Worm (Caenorhabditis elegans): ENCODE measurements around the gene cyp-13A5.

cyp-13A5 gene

DNA sequence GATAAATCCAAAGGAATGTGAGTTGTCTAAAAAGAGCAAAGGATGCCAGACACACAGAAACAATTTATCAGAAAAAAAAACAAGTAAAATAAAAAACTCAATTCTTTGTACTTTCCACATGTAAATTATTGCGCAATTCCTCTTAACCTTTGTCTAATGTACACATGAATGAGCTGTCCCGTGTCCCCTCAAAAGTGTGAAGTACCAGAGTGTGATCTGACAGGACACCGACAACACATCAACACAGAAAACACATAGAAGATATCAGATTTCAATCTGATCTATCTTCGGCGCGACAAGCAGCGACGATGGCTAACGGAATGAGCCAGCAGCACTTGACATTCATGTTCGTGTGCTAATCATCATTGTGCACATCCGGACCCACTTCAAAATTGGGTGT lies 28.3 kb upstream of the cyp-13A5 start:
- TF ChIP-seq xnd-1 (tag; optimal IDR thresholded peaks at IDR 0.05) = no peak
- TF ChIP-seq cebp-2 (GFP tag; IDR thresholded peaks at IDR 0.05) = no peak
- TF ChIP-seq snpc-1.1 (tag; optimal IDR thresholded peaks at IDR 0.05; ENCODE audit: insufficient read depth) = no peak
- no peak for TF ChIP-seq madf-6 (GFP tag; IDR thresholded peaks at IDR 0.05)
- no peak for TF ChIP-seq lsl-1 (GFP tag; optimal IDR thresholded peaks at IDR 0.05)
- no peak for TF ChIP-seq dpl-1 (GFP tag; optimal IDR thresholded peaks at IDR 0.05)

DNA sequence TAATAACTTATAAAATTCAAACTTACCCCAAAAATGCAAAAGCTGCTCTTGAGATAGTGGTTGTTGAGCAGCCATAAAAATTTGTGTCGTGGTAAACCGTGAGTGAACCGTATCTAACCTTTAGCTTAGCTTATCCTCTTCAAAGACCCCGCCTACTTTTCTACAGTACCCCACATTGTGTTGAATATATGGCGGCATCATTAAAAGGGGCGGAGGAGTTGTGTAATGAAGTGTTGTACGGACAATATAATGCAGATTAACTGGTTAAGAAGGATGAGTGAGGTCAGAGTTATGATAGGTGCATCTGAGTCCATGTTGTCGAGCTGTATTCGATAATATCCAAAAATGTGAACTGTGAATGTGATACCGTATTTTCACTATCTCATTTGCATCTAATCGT lies 27.7 kb upstream of the cyp-13A5 start, which contains the start of gene eyg-1:
Gene eyg-1 (minus strand): TSS at position 101 of the 400 bp plus-strand sequence.
- TF ChIP-seq ceh-58 (GFP tag; IDR thresholded peaks at IDR 0.05) = no peak
- no peak for TF ChIP-seq atf-7 (tag; optimal IDR thresholded peaks at IDR 0.05)
- no peak for TF ChIP-seq mes-4 (tag; optimal IDR thresholded peaks at IDR 0.05)
- TF ChIP-seq hmg-20 (GFP tag; IDR thresholded peaks at IDR 0.05) = no peak
- no peak for TF ChIP-seq let-526 (GFP tag; IDR thresholded peaks at IDR 0.05)
- no peak for TF ChIP-seq F55B11.4 (tag; optimal IDR thresholded peaks at IDR 0.05; ENCODE audit: borderline replicate concordance, insufficient read depth)
- no peak for TF ChIP-seq sea-2 (GFP tag; IDR thresholded peaks at IDR 0.05)
- no peak for TF ChIP-seq mxl-1 (tag; optimal IDR thresholded peaks at IDR 0.05)
- no peak for TF ChIP-seq madf-10 (tag; optimal IDR thresholded peaks at IDR 0.05)
- no peak for TF ChIP-seq F23B12.7 (tag; optimal IDR thresholded peaks at IDR 0.05; ENCODE audit: insufficient read depth)
- TF ChIP-seq F57C9.4 (tag; optimal IDR thresholded peaks at IDR 0.05) = no peak
- TF ChIP-seq Y67H2A.10 (GFP tag; conservative IDR thresholded peaks at IDR 0.05) = no peak

DNA sequence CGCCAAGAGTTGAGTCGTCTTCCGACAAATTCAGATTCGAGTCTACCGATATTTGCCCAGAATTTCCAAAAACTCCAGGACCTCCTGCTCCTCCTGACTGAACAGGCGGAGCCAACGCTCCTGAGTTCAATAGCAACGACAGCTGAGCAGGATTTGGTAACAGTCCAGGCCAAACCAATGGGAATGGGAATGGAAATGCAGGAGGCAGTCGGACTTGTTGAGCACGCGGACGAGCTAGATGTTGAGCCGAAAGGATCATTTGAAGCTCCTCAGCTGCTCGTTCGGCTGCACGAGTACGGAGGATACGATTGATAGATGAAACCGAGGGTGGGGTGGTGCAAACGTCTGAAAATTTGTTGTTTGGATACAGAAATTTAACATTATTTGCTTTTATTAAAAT lies 26.8 kb upstream of the cyp-13A5 start:
- TF ChIP-seq F22D6.2 (tag; optimal IDR thresholded peaks at IDR 0.05) (no peak), zfh-2 (GFP tag; conservative IDR thresholded peaks at IDR 0.05) (0 out of 2 replicates have a peak, but pooled peaks have one; percentile 16), madf-3 (GFP tag; IDR thresholded peaks at IDR 0.05) (no peak), mel-28 (tag; optimal IDR thresholded peaks at IDR 0.05; ENCODE audit: borderline replicate concordance) (no peak)

DNA sequence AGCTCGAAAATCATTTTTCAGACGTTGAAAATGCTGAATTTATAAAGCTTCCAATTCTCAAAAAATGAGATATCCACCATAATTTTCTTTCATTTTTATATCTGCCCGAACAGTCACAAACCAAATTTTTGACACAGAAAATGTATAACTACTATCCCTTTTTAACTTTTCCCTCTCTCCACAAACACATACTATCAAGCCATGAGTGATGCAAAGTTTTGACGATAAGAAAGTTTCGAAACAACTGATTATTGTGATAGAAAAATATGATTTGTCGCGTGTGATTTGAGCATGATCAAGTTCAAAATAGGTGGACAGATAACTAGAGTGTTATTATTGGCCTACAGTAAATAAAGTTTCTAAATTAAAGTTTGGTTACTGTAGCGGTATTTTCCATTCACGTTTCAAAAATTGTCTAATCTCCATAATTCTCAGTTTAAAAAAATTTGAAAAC lies 7.4 kb upstream of the cyp-13A5 start, which contains the start of gene cyp-13A8:
Gene cyp-13A8 (minus strand): TSS at position 51 of the 454 bp plus-strand sequence.
- TF ChIP-seq nhr-80 (tag; optimal IDR thresholded peaks at IDR 0.05) = peak; percentile 77
- TF ChIP-seq cebp-1 (GFP tag; IDR thresholded peaks at IDR 0.05) = no peak
- TF ChIP-seq cebp-1 (tag; optimal IDR thresholded peaks at IDR 0.05) = peak; percentile 60
- no peak for TF ChIP-seq F57C9.4 (tag; optimal IDR thresholded peaks at IDR 0.05)
- TF ChIP-seq F23B12.7 (tag; optimal IDR thresholded peaks at IDR 0.05; ENCODE audit: insufficient read depth) = no peak

DNA sequence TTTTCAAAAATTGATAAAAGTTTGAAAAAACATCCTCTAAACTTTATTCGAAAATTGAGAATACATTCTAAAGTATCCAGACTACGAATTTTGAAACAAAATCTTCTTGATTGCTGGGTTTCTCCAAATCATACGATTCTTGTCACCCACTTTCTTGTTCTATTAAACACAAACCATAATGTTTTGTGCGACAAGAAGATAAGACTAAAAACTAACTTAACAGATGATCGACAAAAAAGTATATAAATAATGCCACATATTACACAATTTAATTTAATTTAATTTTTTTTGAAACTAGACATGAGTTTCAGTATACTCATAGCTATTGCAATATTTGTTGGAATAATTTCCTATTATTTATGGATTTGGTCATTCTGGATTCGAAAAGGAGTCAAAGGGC lies 3.2 kb upstream of the cyp-13A5 start, which contains the start of gene cyp-13A7:
Gene cyp-13A7 (plus strand): TSS at position 301 of the 400 bp plus-strand sequence.
- TF ChIP-seq gei-17 (GFP tag; optimal IDR thresholded peaks at IDR 0.05) = no peak
- no peak for TF ChIP-seq bed-2 (GFP tag; IDR thresholded peaks at IDR 0.05)
- TF ChIP-seq F39B2.1 (GFP tag; IDR thresholded peaks at IDR 0.05) = no peak
- TF ChIP-seq attf-5 (GFP tag; optimal IDR thresholded peaks at IDR 0.05) = no peak
- TF ChIP-seq ccch-3 (GFP tag; optimal IDR thresholded peaks at IDR 0.05) = no peak
- no peak for TF ChIP-seq aptf-3 (GFP tag; IDR thresholded peaks at IDR 0.05)
- TF ChIP-seq somi-1 (GFP tag; optimal IDR thresholded peaks at IDR 0.05) = no peak
- no peak for TF ChIP-seq snpc-1.3 (tag; optimal IDR thresholded peaks at IDR 0.05; ENCODE audit: insufficient read depth)
- no peak for TF ChIP-seq F37B4.10 (GFP tag; IDR thresholded peaks at IDR 0.05)
- no peak for TF ChIP-seq unc-130 (GFP tag; optimal IDR thresholded peaks at IDR 0.05)
